Fruit fly (Drosophila melanogaster) whole organism, embryonic: Measurements from ENCODE around the gene Der-2.

ENCODE experiments used
- Ada2b ChIP-seq: fragments of 200-800 bp; sonication (Bioruptor generic); IDR thresholded peaks from 2 replicates; pipeline ENCODE4 v1.3.6; 2022; ENCODE audit warnings: missing biosample characterization, missing genetic modification characterization
- B-H1 ChIP-seq: fragments of 200-800 bp; sonication (Bioruptor generic); IDR thresholded peaks from 3 replicates; pipeline ENCODE4 v1.3.6; 2022; ENCODE audit warnings: missing biosample characterization, missing genetic modification characterization
- CG10654 ChIP-seq: fragments of 200-800 bp; sonication (Bioruptor generic); optimal IDR thresholded peaks from 2 replicates; lab custom pipeline; 2016; ENCODE audit warnings: missing biosample characterization, missing genetic modification characterization
- CG12769 ChIP-seq: fragments of 200-800 bp; sonication (Bioruptor generic); optimal IDR thresholded peaks from 2 replicates; lab custom pipeline; 2019; ENCODE audit warnings: missing biosample characterization, mild to moderate bottlenecking, missing genetic modification characterization, moderate library complexity
- CG15269 ChIP-seq: fragments of 200-800 bp; sonication (Bioruptor generic); optimal IDR thresholded peaks from 2 replicates; lab custom pipeline; 2018; ENCODE audit warnings: missing biosample characterization, mild to moderate bottlenecking, missing genetic modification characterization, moderate library complexity
- CG15514 ChIP-seq: fragments of 200-800 bp; sonication (Bioruptor generic); optimal IDR thresholded peaks from 3 replicates; lab custom pipeline; 2017; ENCODE audit warnings: missing biosample characterization, missing genetic modification characterization, mild to moderate bottlenecking, moderate library complexity, missing genetic modification reagents
- CG15696 ChIP-seq: fragments of 200-800 bp; sonication (Bioruptor generic); optimal IDR thresholded peaks from 2 replicates; lab custom pipeline; 2019; ENCODE audit warnings: missing biosample characterization, mild to moderate bottlenecking, missing genetic modification characterization, moderate library complexity
- CG17186 ChIP-seq: fragments of 200-800 bp; sonication (Bioruptor generic); optimal IDR thresholded peaks from 3 replicates; lab custom pipeline; 2017; ENCODE audit warnings: missing biosample characterization, missing genetic modification reagents, missing genetic modification characterization
- CG17328 ChIP-seq: fragments of 200-800 bp; sonication (Bioruptor generic); IDR thresholded peaks from 2 replicates; pipeline ENCODE4 v1.3.6; 2022; ENCODE audit warnings: missing biosample characterization, missing genetic modification characterization
- CG17802 ChIP-seq: fragments of 200-800 bp; sonication (Bioruptor generic); optimal IDR thresholded peaks from 2 replicates; lab custom pipeline; 2018; ENCODE audit warnings: missing biosample characterization, mild to moderate bottlenecking, missing genetic modification characterization, moderate library complexity
- CG2889 ChIP-seq: fragments of 200-800 bp; sonication (Bioruptor generic); IDR thresholded peaks from 3 replicates; pipeline ENCODE4 v1.3.6; 2022; ENCODE audit warnings: missing biosample characterization, missing genetic modification characterization
- CG4730 ChIP-seq: fragments of 200-800 bp; sonication (Bioruptor generic); IDR thresholded peaks from 2 replicates; pipeline ENCODE4 v1.3.6; 2022; ENCODE audit warnings: missing biosample characterization, missing genetic modification characterization
- CG4854 ChIP-seq: fragments of 200-800 bp; sonication (Bioruptor generic); optimal IDR thresholded peaks from 2 replicates; lab custom pipeline; 2016; ENCODE audit warnings: missing biosample characterization, missing genetic modification characterization, inconsistent platforms
- CG8388 ChIP-seq: fragments of 200-800 bp; sonication (Bioruptor generic); optimal IDR thresholded peaks from 2 replicates; lab custom pipeline; 2019; ENCODE audit warnings: missing biosample characterization, mild to moderate bottlenecking, missing genetic modification characterization, moderate library complexity
- CG9609 ChIP-seq: fragments of 200-800 bp; sonication (Bioruptor generic); optimal IDR thresholded peaks from 3 replicates; lab custom pipeline; 2016; ENCODE audit warnings: missing biosample characterization, missing genetic modification characterization
- CG9727 ChIP-seq: fragments of 200-800 bp; sonication (Bioruptor generic); optimal IDR thresholded peaks from 3 replicates; lab custom pipeline; 2017; ENCODE audit warnings: missing biosample characterization, mild to moderate bottlenecking, missing genetic modification characterization
- CG9932 ChIP-seq: fragments of 200-800 bp; sonication (Bioruptor generic); IDR thresholded peaks from 2 replicates; pipeline ENCODE4 v1.3.6; 2022; ENCODE audit warnings: missing biosample characterization, missing genetic modification characterization
- CoRest ChIP-seq: fragments of 200-800 bp; sonication (Bioruptor generic); optimal IDR thresholded peaks from 3 replicates; lab custom pipeline; 2018; ENCODE audit warnings: missing biosample characterization, mild to moderate bottlenecking, missing genetic modification characterization, moderate library complexity
- Dad ChIP-seq: fragments of 200-800 bp; sonication (Bioruptor generic); optimal IDR thresholded peaks from 3 replicates; lab custom pipeline; 2016; ENCODE audit warnings: missing biosample characterization, missing genetic modification characterization
- Dref ChIP-seq: fragments of 200-800 bp; sonication (Bioruptor generic); IDR thresholded peaks from 2 replicates; pipeline ENCODE4 v1.3.6; 2022; ENCODE audit warnings: missing biosample characterization, missing genetic modification characterization
- E2f1 ChIP-seq: fragments of 200-800 bp; sonication (Bioruptor generic); IDR thresholded peaks from 2 replicates; pipeline ENCODE4 v1.3.6; 2022; ENCODE audit warnings: missing biosample characterization, missing genetic modification characterization
- E2f2 ChIP-seq: fragments of 200-800 bp; sonication (Bioruptor generic); IDR thresholded peaks from 2 replicates; pipeline ENCODE4 v1.3.6; 2022; ENCODE audit warnings: missing biosample characterization, missing genetic modification characterization
- Fer3 ChIP-seq: fragments of 200-800 bp; sonication (Bioruptor generic); optimal IDR thresholded peaks from 2 replicates; lab custom pipeline; 2018; ENCODE audit warnings: missing biosample characterization, mild to moderate bottlenecking, missing genetic modification characterization, moderate library complexity
- HHEX ChIP-seq: fragments of 200-800 bp; sonication (Bioruptor generic); optimal IDR thresholded peaks from 3 replicates; lab custom pipeline; 2017; ENCODE audit warnings: missing biosample characterization, mild to moderate bottlenecking, missing genetic modification characterization, missing genetic modification reagents
- HLH54F ChIP-seq: fragments of 200-800 bp; sonication (Bioruptor generic); optimal IDR thresholded peaks from 3 replicates; lab custom pipeline; 2016; ENCODE audit warnings: missing biosample characterization, missing genetic modification characterization
- Hey ChIP-seq: fragments of 200-800 bp; sonication (Bioruptor generic); optimal IDR thresholded peaks from 3 replicates; lab custom pipeline; 2018; ENCODE audit warnings: missing biosample characterization, mild to moderate bottlenecking, missing genetic modification characterization
- Jarid2 ChIP-seq: fragments of 200-800 bp; sonication (Bioruptor generic); optimal IDR thresholded peaks from 3 replicates; lab custom pipeline; 2017; ENCODE audit warnings: mild to moderate bottlenecking, missing biosample characterization, missing genetic modification reagents, missing genetic modification characterization
- NK7.1 ChIP-seq: fragments of 200-800 bp; sonication (Bioruptor generic); optimal IDR thresholded peaks from 3 replicates; lab custom pipeline; 2016; ENCODE audit warnings: missing biosample characterization, missing genetic modification characterization
- Neu2 ChIP-seq: fragments of 200-800 bp; sonication (Bioruptor generic); optimal IDR thresholded peaks from 3 replicates; lab custom pipeline; 2016; ENCODE audit warnings: missing biosample characterization, missing genetic modification characterization, borderline replicate concordance
- Sox100B ChIP-seq: fragments of 200-800 bp; sonication (Bioruptor generic); optimal IDR thresholded peaks from 3 replicates; lab custom pipeline; 2018; ENCODE audit warnings: missing biosample characterization, mild to moderate bottlenecking, missing genetic modification characterization
- Sox102F ChIP-seq: fragments of 200-800 bp; sonication (Bioruptor generic); optimal IDR thresholded peaks from 2 replicates; lab custom pipeline; 2018; ENCODE audit warnings: missing biosample characterization, mild to moderate bottlenecking, missing genetic modification characterization, moderate library complexity
- Spps ChIP-seq: fragments of 200-800 bp; sonication (Bioruptor generic); optimal IDR thresholded peaks from 2 replicates; lab custom pipeline; 2018; ENCODE audit warnings: missing biosample characterization, mild to moderate bottlenecking, missing genetic modification characterization
- ara ChIP-seq: fragments of 200-800 bp; sonication (Bioruptor generic); IDR thresholded peaks from 2 replicates; pipeline ENCODE4 v1.3.6; 2022; ENCODE audit warnings: missing biosample characterization, missing genetic modification characterization
- az2 ChIP-seq: fragments of 200-800 bp; sonication (Bioruptor generic); optimal IDR thresholded peaks from 3 replicates; lab custom pipeline; 2016; ENCODE audit warnings: missing biosample characterization, missing genetic modification characterization
- bab2 ChIP-seq: fragments of 200-800 bp; sonication (Bioruptor generic); optimal IDR thresholded peaks from 2 replicates; lab custom pipeline; 2016; ENCODE audit warnings: missing biosample characterization, missing genetic modification characterization
- bcd ChIP-seq: fragments of 200-800 bp; sonication (Bioruptor generic); optimal IDR thresholded peaks from 2 replicates; lab custom pipeline; 2017; ENCODE audit warnings: missing biosample characterization, mild to moderate bottlenecking, missing genetic modification characterization
- br ChIP-seq: fragments of >200 bp; optimal IDR thresholded peaks from 2 replicates; lab custom pipeline; 2017
- croc ChIP-seq: fragments of 200-800 bp; sonication (Bioruptor generic); conservative IDR thresholded peaks from 3 replicates; pipeline ENCODE4 v1.3.6; 2022; ENCODE audit warnings: missing biosample characterization, missing genetic modification characterization
- dimm ChIP-seq: fragments of 200-800 bp; sonication (Bioruptor generic); IDR thresholded peaks from 2 replicates; pipeline ENCODE4 v1.3.6; 2022; ENCODE audit warnings: missing biosample characterization, missing genetic modification characterization
- dmrt99B ChIP-seq: fragments of 200-800 bp; sonication (Bioruptor generic); optimal IDR thresholded peaks from 2 replicates; lab custom pipeline; 2018; ENCODE audit warnings: missing biosample characterization, mild to moderate bottlenecking, missing genetic modification characterization, moderate library complexity
- exex ChIP-seq: fragments of 200-800 bp; sonication (Bioruptor generic); optimal IDR thresholded peaks from 4 replicates; lab custom pipeline; 2018; ENCODE audit warnings: missing biosample characterization, mild to moderate bottlenecking, missing genetic modification characterization, moderate library complexity
- gce ChIP-seq: fragments of 200-800 bp; sonication (Bioruptor generic); IDR thresholded peaks from 3 replicates; pipeline ENCODE4 v1.3.6; 2022; ENCODE audit warnings: missing biosample characterization, missing genetic modification characterization
- h ChIP-seq: fragments of >200 bp; optimal IDR thresholded peaks from 2 replicates; lab custom pipeline; 2017
- jumu ChIP-seq: fragments of 200-800 bp; sonication (Bioruptor generic); optimal IDR thresholded peaks from 3 replicates; lab custom pipeline; 2016; ENCODE audit warnings: missing biosample characterization, missing genetic modification characterization
- pfk ChIP-seq: fragments of 200-800 bp; sonication (Bioruptor generic); optimal IDR thresholded peaks from 2 replicates; lab custom pipeline; 2018; ENCODE audit warnings: missing biosample characterization, mild to moderate bottlenecking, missing genetic modification characterization, moderate library complexity
- pzg ChIP-seq: fragments of 200-800 bp; sonication (Bioruptor generic); optimal IDR thresholded peaks from 3 replicates; lab custom pipeline; 2018; ENCODE audit warnings: missing biosample characterization, mild to moderate bottlenecking, missing genetic modification characterization, moderate library complexity
- run ChIP-seq: fragments of 200-800 bp; sonication (Bioruptor generic); optimal IDR thresholded peaks from 3 replicates; lab custom pipeline; 2018; ENCODE audit warnings: missing biosample characterization, mild to moderate bottlenecking, missing genetic modification characterization
- ssp ChIP-seq: fragments of 200-800 bp; sonication (Bioruptor generic); IDR thresholded peaks from 2 replicates; pipeline ENCODE4 v1.3.6; 2022; ENCODE audit warnings: missing biosample characterization, missing genetic modification characterization
- toy ChIP-seq: fragments of 200-800 bp; sonication (Bioruptor generic); IDR thresholded peaks from 2 replicates; pipeline ENCODE4 v1.3.6; 2022; ENCODE audit warnings: missing biosample characterization, missing genetic modification characterization
- tup ChIP-seq: fragments of 200-800 bp; sonication (Bioruptor generic); optimal IDR thresholded peaks from 2 replicates; lab custom pipeline; 2016; ENCODE audit warnings: missing biosample characterization, mild to moderate bottlenecking, missing genetic modification characterization, moderate library complexity

Gene Der-2

DNA sequence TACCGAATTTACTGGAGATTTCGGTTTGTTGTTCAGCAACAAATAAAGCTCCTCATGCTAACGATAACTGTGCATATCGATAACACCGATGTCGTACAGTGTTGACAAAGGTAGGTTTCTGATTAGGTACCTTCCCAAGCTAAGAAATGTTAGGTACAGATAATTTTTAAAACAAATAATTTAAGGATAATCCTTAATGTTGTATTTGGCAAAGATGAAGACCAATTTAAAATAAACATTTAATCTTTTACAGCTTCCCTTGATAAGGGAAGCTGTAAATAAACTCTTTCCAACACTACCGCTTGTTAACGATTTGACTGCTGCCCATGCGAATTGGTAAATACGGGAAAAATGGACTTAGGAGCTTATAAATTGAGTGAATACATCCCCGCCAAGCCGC, 41.1 kb downstream of the Der-2 start, which contains the start of the genes Ttc1 and CG14882 (continued):
- TF ChIP-seq CG17186 (GFP tag; lab: Kevin White, UChicago), result no peak
- TF ChIP-seq Sox100B, result no peak
- TF ChIP-seq HHEX, result peak; percentile 75
- peak; percentile 70 for TF ChIP-seq E2f1 (GFP tag; lab: Robert Waterston, UW)
- TF ChIP-seq br (lab: Kevin White, UChicago), result no peak
- peak; percentile 77 for TF ChIP-seq CG8388 (GFP tag; lab: Kevin White, UChicago)
- TF ChIP-seq CG15696 (tag; lab: Kevin White, UChicago), result peak; percentile 48
- peak; percentile 65 for TF ChIP-seq CG15514 (GFP tag; lab: Kevin White, UChicago)
- no peak for TF ChIP-seq CG12769 (tag; lab: Kevin White, UChicago)

DNA sequence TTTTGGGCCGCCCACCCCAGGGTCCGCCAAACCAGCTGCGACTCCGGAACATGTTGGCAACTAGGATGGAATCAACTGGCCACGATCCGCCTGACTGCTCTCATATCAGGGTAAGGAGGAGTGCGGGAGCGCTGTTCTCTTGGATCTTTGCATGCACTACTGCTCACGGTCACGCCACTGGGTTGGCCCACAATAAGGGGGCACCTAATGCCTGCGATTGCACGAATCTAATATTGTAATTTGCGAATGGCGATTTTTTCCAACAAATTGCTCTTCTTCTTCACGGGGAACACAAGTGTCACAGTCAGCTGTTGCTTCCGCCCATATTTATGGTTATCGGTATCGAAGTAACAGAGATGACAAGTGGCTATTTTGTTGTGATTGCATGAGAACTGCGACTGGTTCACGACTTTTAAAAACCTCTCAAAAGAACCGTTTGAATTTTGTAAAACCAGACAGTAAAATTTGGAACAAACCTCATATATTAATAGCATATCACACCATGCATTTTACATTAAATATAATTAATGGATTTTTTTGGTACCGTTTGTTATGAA, 42.6 kb downstream of the Der-2 start, which contains the start of gene ema:
Gene ema (minus strand): TSS at position 295 of the 557 bp plus-strand sequence.
- TF ChIP-seq Hey (tag; lab: Kevin White, UChicago) (no peak), Sox102F (no peak), run (tag; lab: Kevin White, UChicago) (no peak), CG9932 (peak; percentile 59), Ada2b (GFP tag; lab: Robert Waterston, UW) (peak; percentile 13; the same call in 1 of the 2 replicates), Dad (GFP tag; lab: Kevin White, UChicago) (no peak), CG9727 (GFP tag; lab: Kevin White, UChicago) (no peak), CG17328 (GFP tag; lab: Robert Waterston, UW) (no peak), CG9609 (GFP tag; lab: Kevin White, UChicago) (no peak), az2 (GFP tag; lab: Kevin White, UChicago) (no peak), dimm (GFP tag; lab: Robert Waterston, UW) (no peak), Jarid2 (GFP tag; lab: Kevin White, UChicago) (no peak), HLH54F (GFP tag; lab: Kevin White, UChicago) (no peak), gce (GFP tag; lab: Robert Waterston, UW) (no peak), Spps (no peak), CoRest (tag; lab: Kevin White, UChicago) (no peak), Neu2 (no peak), NK7.1 (GFP tag; lab: Kevin White, UChicago) (no peak), CG2889 (no peak), CG10654 (no peak), CG4854 (GFP tag; lab: Kevin White, UChicago) (no peak), Dref (GFP tag; lab: Robert Waterston, UW) (peak; percentile 81), croc (GFP tag; lab: Robert Waterston, UW) (no peak), jumu (GFP tag; lab: Kevin White, UChicago) (no peak), br (lab: Kevin White, UChicago) (no peak), E2f2 (GFP tag; lab: Robert Waterston, UW) (peak; percentile 45), bab2 (GFP tag; lab: Kevin White, UChicago) (no peak), bcd (no peak), CG4730 (GFP tag; lab: Robert Waterston, UW) (no peak), h (no peak), pfk (no peak), B-H1 (no peak), Fer3 (tag; lab: Kevin White, UChicago) (peak; percentile 37), tup (GFP tag; lab: Kevin White, UChicago) (no peak), dmrt99B (tag; lab: Kevin White, UChicago) (no peak), ssp (GFP tag; lab: Robert Waterston, UW) (no peak), CG15269 (tag; lab: Kevin White, UChicago) (no peak), pzg (peak; percentile 66), CG17802 (tag; lab: Kevin White, UChicago) (no peak), toy (no peak), exex (tag; lab: Kevin White, UChicago) (no peak), ara (no peak)
